Worm (Caenorhabditis elegans): ENCODE results near the gene F19C7.3.

F19C7.3 gene

ce11 chrIV:4602565-4602964, 5.6 kb downstream of the F19C7.3 start, which contains the start of gene F19C7.4:
TSS of gene F19C7.4 (plus strand) at chrIV:4602865.
- TF ChIP-seq nhr-28 (tag; optimal IDR thresholded peaks at IDR 0.05) (no peak), unc-120 (tag; optimal IDR thresholded peaks at IDR 0.05; ENCODE audit: poor library complexity, severe bottlenecking) (no peak), ztf-11 (tag; optimal IDR thresholded peaks at IDR 0.05) (no peak), unc-62 (GFP tag; optimal IDR thresholded peaks at IDR 0.05) (no peak), drap-1 (GFP tag; optimal IDR thresholded peaks at IDR 0.05) (no peak), zip-8 (tag; optimal IDR thresholded peaks at IDR 0.05) (no peak), elt-1 (tag; optimal IDR thresholded peaks at IDR 0.05; ENCODE audit: borderline replicate concordance, insufficient read depth) (no peak), M03D4.4 (tag; optimal IDR thresholded peaks at IDR 0.05) (no peak), ceh-83 (GFP tag; optimal IDR thresholded peaks at IDR 0.05) (no peak), unc-39 (tag; optimal IDR thresholded peaks at IDR 0.05) (no peak), nhr-76 (tag; optimal IDR thresholded peaks at IDR 0.05) (no peak), mls-2 (tag; optimal IDR thresholded peaks at IDR 0.05) (no peak)

ce11 chrIV:4605608-4606007, 8.7 kb downstream of the F19C7.3 start, which contains the start of gene nspg-10:
TSS of gene nspg-10 (plus strand) at chrIV:4605786.
- TF ChIP-seq mls-2 (tag; optimal IDR thresholded peaks at IDR 0.05) (no peak), nhr-28 (tag; optimal IDR thresholded peaks at IDR 0.05) (no peak), elt-3 (tag; optimal IDR thresholded peaks at IDR 0.05) (no peak), zip-8 (tag; optimal IDR thresholded peaks at IDR 0.05) (no peak), sptf-1 (tag; optimal IDR thresholded peaks at IDR 0.05) (no peak), mep-1 (tag; optimal IDR thresholded peaks at IDR 0.05) (no peak), bed-3 (GFP tag; optimal IDR thresholded peaks at IDR 0.05) (no peak), blmp-1 (tag; optimal IDR thresholded peaks at IDR 0.05) (no peak), lsy-2 (tag; optimal IDR thresholded peaks at IDR 0.05) (no peak), lin-32 (GFP tag; optimal IDR thresholded peaks at IDR 0.05) (no peak), cnd-1 (tag; optimal IDR thresholded peaks at IDR 0.05) (no peak), ztf-11 (tag; optimal IDR thresholded peaks at IDR 0.05) (no peak)

ce11 chrIV:4608661-4609060, 11.7 kb downstream of the F19C7.3 start:
- TF ChIP-seq elt-1 (tag; optimal IDR thresholded peaks at IDR 0.05; ENCODE audit: borderline replicate concordance, insufficient read depth): no peak
- TF ChIP-seq sptf-1 (tag; optimal IDR thresholded peaks at IDR 0.05): no peak
- TF ChIP-seq mab-5 (tag; optimal IDR thresholded peaks at IDR 0.05): no peak
- TF ChIP-seq M03D4.4 (tag; optimal IDR thresholded peaks at IDR 0.05): no peak
- no peak for TF ChIP-seq sem-2 (GFP tag; optimal IDR thresholded peaks at IDR 0.05)
- TF ChIP-seq ztf-11 (tag; optimal IDR thresholded peaks at IDR 0.05): no peak
- TF ChIP-seq lin-32 (GFP tag; optimal IDR thresholded peaks at IDR 0.05): no peak
- no peak for TF ChIP-seq nhr-76 (tag; optimal IDR thresholded peaks at IDR 0.05)
- TF ChIP-seq mls-2 (tag; optimal IDR thresholded peaks at IDR 0.05): no peak
- no peak for TF ChIP-seq nhr-12 (tag; optimal IDR thresholded peaks at IDR 0.05)
- TF ChIP-seq ham-2 (GFP tag; optimal IDR thresholded peaks at IDR 0.05): no peak
- no peak for TF ChIP-seq snpc-4 (tag; optimal IDR thresholded peaks at IDR 0.05)
- TF ChIP-seq drap-1 (GFP tag; optimal IDR thresholded peaks at IDR 0.05): no peak
- TF ChIP-seq hlh-1 (tag; optimal IDR thresholded peaks at IDR 0.05): no peak
- TF ChIP-seq mep-1 (tag; optimal IDR thresholded peaks at IDR 0.05): no peak
- TF ChIP-seq pha-4 (tag; optimal IDR thresholded peaks at IDR 0.05): no peak
- no peak for TF ChIP-seq zip-8 (tag; optimal IDR thresholded peaks at IDR 0.05)
- no peak for TF ChIP-seq unc-39 (tag; optimal IDR thresholded peaks at IDR 0.05)

- TF ChIP-seq M03D4.4 (tag; optimal IDR thresholded peaks at IDR 0.05) (no peak), mep-1 (tag; optimal IDR thresholded peaks at IDR 0.05) (no peak)
Measured at ce11 chrIV:4609568-4609967, 12.6 kb downstream of the F19C7.3 start, which contains the start of gene col-110. TSS of gene col-110 (minus strand) at chrIV:4609668.

ce11 chrIV:4611740-4612139, 14.8 kb downstream of the F19C7.3 start:
- TF ChIP-seq bed-3 (GFP tag; optimal IDR thresholded peaks at IDR 0.05) (no peak), lin-13 (tag; optimal IDR thresholded peaks at IDR 0.05) (no peak), ceh-43 (GFP tag; optimal IDR thresholded peaks at IDR 0.05) (no peak), flh-1 (GFP tag; optimal IDR thresholded peaks at IDR 0.05) (no peak), unc-39 (tag; optimal IDR thresholded peaks at IDR 0.05) (no peak), pha-4 (tag; optimal IDR thresholded peaks at IDR 0.05) (no peak), hlh-1 (tag; optimal IDR thresholded peaks at IDR 0.05) (no peak), ces-1 (GFP tag; optimal IDR thresholded peaks at IDR 0.05) (no peak), lsy-2 (tag; optimal IDR thresholded peaks at IDR 0.05) (no peak), elt-3 (tag; optimal IDR thresholded peaks at IDR 0.05) (no peak), mls-2 (tag; optimal IDR thresholded peaks at IDR 0.05) (no peak), nhr-237 (tag; optimal IDR thresholded peaks at IDR 0.05) (no peak), nhr-12 (tag; optimal IDR thresholded peaks at IDR 0.05) (no peak), zip-8 (tag; optimal IDR thresholded peaks at IDR 0.05) (no peak), nhr-76 (tag; optimal IDR thresholded peaks at IDR 0.05) (no peak), ztf-11 (tag; optimal IDR thresholded peaks at IDR 0.05) (no peak), mab-5 (tag; optimal IDR thresholded peaks at IDR 0.05) (no peak), snpc-4 (tag; optimal IDR thresholded peaks at IDR 0.05) (no peak)

Data from whole organism, mixed stage, embryonic.